Worm (Caenorhabditis elegans): Measurements from ENCODE around the gene Y66A7A.4.

The Y66A7A.4 gene

DNA sequence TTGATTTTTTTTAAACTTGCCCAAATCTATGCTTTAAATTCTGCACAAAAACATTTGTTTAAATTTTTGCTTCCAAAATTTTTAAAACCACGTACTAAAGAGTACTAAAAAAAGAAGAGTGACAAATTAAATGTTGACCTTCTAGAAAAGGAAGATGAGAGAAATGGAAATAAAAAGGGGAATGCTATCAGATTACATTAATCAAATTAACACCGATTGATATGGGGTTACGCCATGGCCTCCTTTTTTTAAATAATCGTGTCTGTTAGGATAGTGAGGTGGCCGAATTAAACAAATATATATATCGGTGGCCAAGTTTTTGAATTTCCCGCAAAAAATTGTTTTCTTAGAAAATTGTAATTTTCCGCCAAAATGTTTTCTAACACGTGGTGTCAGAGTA, 20.0 kb downstream of the Y66A7A.4 start:
- TF ChIP-seq pqm-1 (tag; optimal IDR thresholded peaks at IDR 0.05) (no peak), fos-1 (tag; optimal IDR thresholded peaks at IDR 0.05) (no peak), nhr-11 (tag; optimal IDR thresholded peaks at IDR 0.05) (no peak), pha-4 (tag; optimal IDR thresholded peaks at IDR 0.05) (no peak), nhr-23 (tag; optimal IDR thresholded peaks at IDR 0.05) (peak; percentile 51), zag-1 (tag; optimal IDR thresholded peaks at IDR 0.05) (no peak), nhr-43 (tag; optimal IDR thresholded peaks at IDR 0.05; ENCODE audit: poor library complexity, severe bottlenecking) (no peak)

DNA sequence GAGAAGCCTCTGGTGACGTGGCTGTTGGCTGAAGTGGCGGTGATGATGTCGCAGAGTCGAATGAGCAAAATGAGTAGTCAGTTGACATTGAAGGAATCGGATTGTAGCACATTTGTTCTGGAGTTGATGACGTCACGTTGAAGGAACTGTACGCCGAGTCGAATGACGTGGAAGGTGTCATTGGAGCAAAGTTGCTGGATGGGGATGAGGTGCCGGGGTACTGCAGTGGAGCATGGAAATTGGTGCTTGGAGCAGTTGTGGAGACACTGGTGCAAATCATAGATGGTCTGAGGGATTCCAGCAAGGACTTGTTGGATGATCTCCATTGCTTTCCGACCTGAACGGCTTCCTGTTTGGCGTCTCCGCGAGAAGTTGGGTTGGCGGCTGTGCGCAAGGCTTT, 21.0 kb downstream of the Y66A7A.4 start:
- TF ChIP-seq nhr-43 (tag; optimal IDR thresholded peaks at IDR 0.05; ENCODE audit: poor library complexity, severe bottlenecking) (no peak), lin-39 (tag; optimal IDR thresholded peaks at IDR 0.05) (no peak), daf-12 (tag; optimal IDR thresholded peaks at IDR 0.05) (no peak), unc-39 (tag; optimal IDR thresholded peaks at IDR 0.05) (no peak), aly-2 (tag; optimal IDR thresholded peaks at IDR 0.05) (no peak), egl-5 (tag; optimal IDR thresholded peaks at IDR 0.05) (no peak), fkh-2 (tag; optimal IDR thresholded peaks at IDR 0.05) (no peak), elt-2 (tag; optimal IDR thresholded peaks at IDR 0.05) (no peak), tbx-2 (tag; optimal IDR thresholded peaks at IDR 0.05) (no peak), nhr-77 (tag; optimal IDR thresholded peaks at IDR 0.05) (no peak), zag-1 (tag; optimal IDR thresholded peaks at IDR 0.05) (no peak)

DNA sequence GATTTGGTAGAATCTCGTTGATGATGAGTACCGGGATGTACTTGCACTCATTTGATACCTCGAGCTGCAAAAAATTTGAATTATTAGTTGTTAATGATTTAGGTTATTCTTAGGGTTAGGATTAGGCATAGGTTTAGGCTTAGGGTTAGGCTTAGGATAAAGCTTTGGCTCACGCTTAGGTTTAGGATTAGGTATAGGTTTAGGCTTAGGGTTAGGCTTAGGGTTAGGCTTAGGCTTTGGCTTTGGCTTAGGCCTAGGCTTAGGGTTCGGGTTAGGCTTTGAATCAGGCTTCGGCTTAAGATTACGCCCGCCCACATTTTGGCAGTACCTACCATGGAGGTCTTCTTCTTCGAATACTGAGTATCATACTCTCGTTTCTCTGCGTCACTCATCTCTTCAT, 22.6 kb downstream of the Y66A7A.4 start:
- TF ChIP-seq unc-62 (GFP tag; optimal IDR thresholded peaks at IDR 0.05) (no peak), ama-1 (optimal IDR thresholded peaks at IDR 0.05) (no peak), nhr-237 (tag; optimal IDR thresholded peaks at IDR 0.05) (no peak), lsy-12 (tag; optimal IDR thresholded peaks at IDR 0.05) (no peak), nhr-77 (tag; optimal IDR thresholded peaks at IDR 0.05) (no peak), R02D3.7 (tag; optimal IDR thresholded peaks at IDR 0.05) (no peak), lin-39 (tag; optimal IDR thresholded peaks at IDR 0.05) (no peak), egl-5 (tag; optimal IDR thresholded peaks at IDR 0.05) (no peak)

DNA sequence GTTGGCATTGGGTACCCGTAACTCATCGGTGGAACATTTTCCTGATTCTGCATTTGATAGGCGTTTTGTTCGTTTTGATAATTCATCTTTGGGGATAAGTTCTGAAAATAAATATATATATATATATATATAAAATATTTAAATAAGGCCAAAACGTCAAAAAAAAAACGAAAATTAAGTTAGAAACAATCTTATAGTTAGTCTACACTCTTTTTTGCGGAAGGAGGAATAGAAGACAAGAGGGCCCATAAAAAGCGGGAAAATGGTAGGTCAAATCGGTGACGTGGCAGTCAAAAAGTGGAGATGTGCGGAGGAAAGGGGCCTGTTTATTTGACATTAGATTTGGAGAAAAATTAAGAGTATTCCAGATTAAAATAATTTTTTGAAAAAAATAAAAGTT, 24.3 kb downstream of the Y66A7A.4 start, which contains the start of gene tbx-33:
Gene tbx-33, minus strand, starts transcription at position 101 of the 400 bp plus-strand sequence.
- TF ChIP-seq tbx-2 (tag; optimal IDR thresholded peaks at IDR 0.05) (no peak), elt-3 (tag; optimal IDR thresholded peaks at IDR 0.05) (no peak)

DNA sequence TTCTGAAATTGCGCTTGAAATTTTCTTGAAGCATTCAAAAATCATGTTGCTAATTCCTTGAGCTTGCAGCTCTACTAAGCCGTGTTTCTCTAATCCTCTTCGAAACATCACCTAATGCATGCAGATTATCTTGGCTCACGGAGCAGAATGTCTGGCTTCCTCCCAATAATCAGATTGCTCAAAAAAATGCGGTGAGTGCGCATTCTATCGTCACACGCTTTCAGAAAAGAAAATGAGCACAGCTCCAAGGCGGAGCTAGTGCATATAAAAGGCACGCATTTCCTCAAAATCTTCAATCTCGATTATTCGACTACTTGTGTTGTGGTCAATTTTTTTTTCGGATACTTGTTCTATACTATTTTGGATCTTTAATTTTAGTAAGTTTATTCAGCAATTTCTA, 28.9 kb downstream of the Y66A7A.4 start:
- TF ChIP-seq lin-15B (tag; optimal IDR thresholded peaks at IDR 0.05) (peak; percentile 14), egl-27 (tag; optimal IDR thresholded peaks at IDR 0.05) (no peak), fkh-10 (GFP tag; optimal IDR thresholded peaks at IDR 0.05) (peak; percentile 59), nfya-1 (tag; optimal IDR thresholded peaks at IDR 0.05; ENCODE audit: insufficient read depth) (peak; percentile 65), nhr-25 (tag; optimal IDR thresholded peaks at IDR 0.05) (no peak)

DNA sequence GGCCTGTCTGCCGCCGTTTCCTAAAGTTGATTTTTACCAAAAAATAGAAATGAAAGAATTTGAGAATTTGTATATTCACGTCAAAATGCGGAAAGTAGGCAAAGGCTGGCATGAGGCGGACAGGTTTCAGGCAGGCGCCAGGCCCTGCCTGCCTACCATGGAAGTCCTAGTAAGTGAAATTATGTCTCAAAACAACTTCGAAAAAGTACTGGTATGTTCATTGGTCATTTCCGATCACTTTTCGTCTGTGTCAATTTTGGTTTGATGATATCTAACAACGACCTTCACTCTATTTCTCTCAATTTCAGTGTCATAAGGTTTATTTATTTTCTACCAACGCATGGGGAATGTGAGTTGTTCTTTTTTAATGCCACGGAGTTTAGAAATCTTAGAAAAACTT, 37.7 kb downstream of the Y66A7A.4 start, which contains the start of gene faah-6:
Gene faah-6, plus strand, starts transcription at position 301 of the 400 bp plus-strand sequence.
- TF ChIP-seq ZK546.5 (tag; optimal IDR thresholded peaks at IDR 0.05) (no peak), nhr-77 (tag; optimal IDR thresholded peaks at IDR 0.05) (no peak), fos-1 (tag; optimal IDR thresholded peaks at IDR 0.05) (no peak), snpc-4 (tag; optimal IDR thresholded peaks at IDR 0.05) (no peak), nhr-43 (tag; optimal IDR thresholded peaks at IDR 0.05; ENCODE audit: poor library complexity, severe bottlenecking) (no peak), unc-39 (tag; optimal IDR thresholded peaks at IDR 0.05) (no peak), mdl-1 (tag; optimal IDR thresholded peaks at IDR 0.05) (no peak), ama-1 (optimal IDR thresholded peaks at IDR 0.05) (no peak), mml-1 (tag; optimal IDR thresholded peaks at IDR 0.05) (no peak), unc-62 (GFP tag; optimal IDR thresholded peaks at IDR 0.05) (no peak), nhr-12 (tag; optimal IDR thresholded peaks at IDR 0.05) (no peak), ztf-11 (tag; optimal IDR thresholded peaks at IDR 0.05) (no peak), eor-1 (tag; optimal IDR thresholded peaks at IDR 0.05) (no peak), lin-15B (tag; optimal IDR thresholded peaks at IDR 0.05) (no peak), elt-2 (tag; optimal IDR thresholded peaks at IDR 0.05) (no peak), ceh-28 (tag; optimal IDR thresholded peaks at IDR 0.05) (no peak)
